Worm (Caenorhabditis elegans) whole organism, L4 larva: ENCODE results near the gene C06E2.5.

Experiments used
- aly-2 ChIP-seq: sonication (generic microtip); optimal IDR thresholded peaks from 2 replicates; lab custom pipeline; 2018; ENCODE audit warnings: missing biosample characterization, missing genetic modification characterization
- ceh-28 ChIP-seq: fragments of 150-350 bp; optimal IDR thresholded peaks from 2 replicates; lab custom pipeline; 2014; ENCODE audit warnings: missing biosample characterization, missing genetic modification reagents, missing genetic modification characterization
- dmd-8 ChIP-seq: fragments of 200-800 bp; sonication (Bioruptor generic); IDR thresholded peaks from 2 replicates; pipeline ENCODE4 v1.3.6; 2022; ENCODE audit warnings: missing genetic modification characterization, missing compliant biosample characterization
- egl-27 ChIP-seq: sonication (generic microtip); optimal IDR thresholded peaks from 3 replicates; lab custom pipeline; 2017; ENCODE audit warnings: missing biosample characterization, missing genetic modification reagents, missing genetic modification characterization
- gei-8 ChIP-seq: fragments of 200-800 bp; sonication (Bioruptor generic); optimal IDR thresholded peaks from 2 replicates; lab custom pipeline; 2018; ENCODE audit warnings: mild to moderate bottlenecking, missing genetic modification characterization, missing compliant biosample characterization
- lim-7 ChIP-seq: fragments of 200-800 bp; sonication (Bioruptor generic); IDR thresholded peaks from 2 replicates; pipeline ENCODE4 v1.3.6; 2022; ENCODE audit warnings: missing genetic modification characterization, missing compliant biosample characterization
- lin-13 ChIP-seq: fragments of 150-350 bp; optimal IDR thresholded peaks from 2 replicates; lab custom pipeline; 2014; ENCODE audit warnings: missing biosample characterization, missing genetic modification reagents, missing genetic modification characterization
- lin-39 ChIP-seq: fragments of 150-350 bp; optimal IDR thresholded peaks from 2 replicates; lab custom pipeline; 2014; ENCODE audit warnings: missing biosample characterization, missing genetic modification reagents, missing genetic modification characterization
- madf-5 ChIP-seq, 2 experiments: fragments of 200-800 bp; sonication (Bioruptor generic); IDR thresholded peaks; 2 replicates each; pipeline ENCODE4 v1.3.6; 2022; ENCODE audit warnings: missing compliant biosample characterization in 2 of 2, missing genetic modification characterization in 2 of 2
- nhr-25 ChIP-seq: sonication (generic microtip); optimal IDR thresholded peaks from 2 replicates; lab custom pipeline; 2017; ENCODE audit warnings: missing genetic modification characterization, mild to moderate bottlenecking, missing compliant biosample characterization, antibody characterized with exemption, moderate library complexity, borderline replicate concordance; ENCODE audit not compliant: insufficient read depth
- nhr-76 ChIP-seq: fragments of 150-350 bp; optimal IDR thresholded peaks from 2 replicates; lab custom pipeline; 2014; ENCODE audit warnings: missing biosample characterization, missing genetic modification characterization
- spr-1 ChIP-seq: sonication (generic microtip); optimal IDR thresholded peaks from 2 replicates; lab custom pipeline; 2016; ENCODE audit warnings: mild to moderate bottlenecking, missing genetic modification characterization, missing compliant biosample characterization
- spr-3 ChIP-seq: fragments of 200-800 bp; sonication (Bioruptor generic); optimal IDR thresholded peaks from 2 replicates; lab custom pipeline; 2018; ENCODE audit warnings: mild to moderate bottlenecking, missing genetic modification characterization, missing compliant biosample characterization
- unc-130 ChIP-seq: sonication (generic microtip); optimal IDR thresholded peaks from 2 replicates; lab custom pipeline; 2016; ENCODE audit warnings: missing genetic modification reagents, missing genetic modification characterization, missing compliant biosample characterization

DNA sequence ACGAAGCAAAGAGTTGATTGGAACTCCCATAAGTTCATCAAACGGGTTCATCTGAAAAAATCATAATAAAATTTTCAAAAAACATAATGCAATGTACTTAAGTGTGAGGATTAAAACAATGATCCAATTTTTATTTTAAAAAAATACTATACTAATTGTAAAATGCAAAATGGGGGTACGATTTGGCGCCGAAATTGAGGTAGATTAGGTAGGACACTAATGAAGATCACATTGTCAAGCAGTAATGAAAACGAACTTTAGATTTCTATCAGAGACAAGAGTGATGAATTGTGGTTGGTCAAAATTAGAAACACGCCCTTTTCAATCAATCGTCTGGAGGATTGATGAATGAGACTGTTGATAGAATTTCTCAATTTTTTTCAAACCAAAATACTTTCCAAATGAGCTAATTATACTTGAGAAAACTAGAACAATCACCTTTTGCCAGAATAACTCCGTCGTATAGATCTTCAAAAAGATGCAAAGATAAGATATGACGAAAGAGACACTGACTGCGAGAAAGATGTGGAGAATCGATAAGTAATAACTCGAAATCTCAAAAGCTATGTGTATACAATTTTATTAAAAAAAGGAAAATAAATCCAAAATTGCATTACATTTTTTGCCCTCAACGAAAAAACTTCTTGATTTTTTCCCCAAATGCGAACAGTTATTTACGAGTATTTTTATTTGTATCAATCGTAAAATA, at the start of gene C06E2.5:
- no peak for TF ChIP-seq egl-27 (tag; lab: Kevin White, UChicago)
- TF ChIP-seq spr-1 (tag; lab: Kevin White, UChicago): no peak
- TF ChIP-seq unc-130 (GFP tag; lab: Kevin White, UChicago): no peak
- no peak for TF ChIP-seq lin-13 (GFP tag; lab: Kevin White, UChicago)
- TF ChIP-seq gei-8 (GFP tag; lab: Kevin White, UChicago): no peak
- TF ChIP-seq spr-3 (GFP tag; lab: Kevin White, UChicago): no peak
- TF ChIP-seq lin-39 (tag; lab: Kevin White, UChicago): no peak
- no peak for TF ChIP-seq nhr-25 (tag; lab: Kevin White, UChicago)
- no peak for TF ChIP-seq dmd-8 (GFP tag; lab: Robert Waterston, UW)
- TF ChIP-seq lim-7 (GFP tag; lab: Robert Waterston, UW): no peak
- TF ChIP-seq madf-5 (GFP tag; IDR thresholded peaks at IDR 0.05; lab: Robert Waterston, UW): no peak
- no peak for TF ChIP-seq ceh-28
- TF ChIP-seq nhr-76 (tag; lab: Kevin White, UChicago): no peak
- TF ChIP-seq aly-2: no peak
